Fruit fly (Drosophila melanogaster): ENCODE measurements around the gene CG7889.

- TF ChIP-seq CG8478 (optimal IDR thresholded peaks at IDR 0.05) (no peak), EcR (GFP tag; optimal IDR thresholded peaks at IDR 0.05) (no peak), usp (GFP tag; optimal IDR thresholded peaks at IDR 0.05) (no peak), Dll (optimal IDR thresholded peaks at IDR 0.05) (no peak), psq (optimal IDR thresholded peaks at IDR 0.05) (no peak)
These were observed 28.2 kb upstream of the CG7889 start, which contains the start of gene Muc18B for dm6 chrX:19215215-19215614.

Data from whole organism.